Fruit fly (Drosophila melanogaster): ENCODE results near the gene CG32795.

DNA sequence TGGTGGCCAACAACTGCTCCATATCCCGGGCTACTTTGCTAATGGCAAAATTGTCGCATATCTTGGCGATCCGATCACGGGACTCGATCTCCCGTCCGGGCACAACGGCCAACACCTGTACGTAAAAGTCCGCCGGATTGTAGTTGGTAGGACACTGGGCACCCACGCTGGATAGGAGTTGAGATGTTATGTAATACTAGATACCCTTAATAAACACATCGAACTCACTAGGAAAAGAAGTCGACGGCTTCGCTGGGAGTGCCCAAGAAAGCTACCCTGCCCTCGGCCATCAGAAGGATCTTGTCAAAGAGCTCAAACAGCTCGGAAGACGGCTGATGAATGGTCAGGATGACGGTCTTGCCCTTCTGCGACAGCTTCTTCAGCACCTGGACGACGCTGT lies 1.5 kb upstream of the CG32795 start:
- TF ChIP-seq h (GFP tag; optimal IDR thresholded peaks at IDR 0.05) (no peak), sage (GFP tag; optimal IDR thresholded peaks at IDR 0.05) (no peak), dsf (GFP tag; optimal IDR thresholded peaks at IDR 0.05; ENCODE audit: borderline replicate concordance) (no peak), Mio (GFP tag; optimal IDR thresholded peaks at IDR 0.05) (no peak), rgr (GFP tag; optimal IDR thresholded peaks at IDR 0.05) (no peak), Vsx2 (GFP tag; optimal IDR thresholded peaks at IDR 0.05; ENCODE audit: partially characterized antibody) (no peak), N (GFP tag; optimal IDR thresholded peaks at IDR 0.05) (no peak), Rel (GFP tag; optimal IDR thresholded peaks at IDR 0.05) (no peak), Rel (tag; optimal IDR thresholded peaks at IDR 0.05) (no peak), fru (GFP tag; optimal IDR thresholded peaks at IDR 0.05) (no peak), OdsH (GFP tag; optimal IDR thresholded peaks at IDR 0.05) (no peak), Hr83 (GFP tag; optimal IDR thresholded peaks at IDR 0.05; ENCODE audit: poor library complexity, severe bottlenecking) (no peak), Jra (GFP tag; optimal IDR thresholded peaks at IDR 0.05) (no peak)
